Fruit fly (Drosophila melanogaster) whole organism, embryonic: ENCODE measurements around the gene LUBEL.
A peak's percentile ranks its signal among the peaks of the same experiment; 100 is the strongest.

Source experiments
- Antp ChIP-seq: fragments of 200-800 bp; sonication (Bioruptor generic); optimal IDR thresholded peaks from 3 replicates; lab custom pipeline; 2016; ENCODE audit warnings: missing biosample characterization, missing genetic modification characterization
- BEAF-32 ChIP-seq: fragments of 200-800 bp; sonication (Bioruptor generic); optimal IDR thresholded peaks from 3 replicates; lab custom pipeline; 2017; ENCODE audit warnings: missing biosample characterization, missing genetic modification characterization, mild to moderate bottlenecking, moderate library complexity, missing genetic modification reagents
- BtbVII ChIP-seq: fragments of 200-800 bp; sonication (Bioruptor generic); optimal IDR thresholded peaks from 3 replicates; lab custom pipeline; 2017; ENCODE audit warnings: missing biosample characterization, mild to moderate bottlenecking, missing genetic modification characterization
- CG10979 ChIP-seq: fragments of 200-800 bp; sonication (Bioruptor generic); optimal IDR thresholded peaks from 2 replicates; lab custom pipeline; 2018; ENCODE audit warnings: missing biosample characterization, mild to moderate bottlenecking, missing genetic modification characterization, moderate library complexity
- CG12391 ChIP-seq: fragments of 200-800 bp; sonication (Bioruptor generic); optimal IDR thresholded peaks from 3 replicates; lab custom pipeline; 2018; ENCODE audit warnings: missing biosample characterization, mild to moderate bottlenecking, missing genetic modification characterization, moderate library complexity
- CG12942 ChIP-seq: fragments of 200-800 bp; sonication (Bioruptor generic); optimal IDR thresholded peaks from 3 replicates; lab custom pipeline; 2016; ENCODE audit warnings: missing biosample characterization, missing genetic modification characterization
- CG15479 ChIP-seq: fragments of 200-800 bp; sonication (Bioruptor generic); optimal IDR thresholded peaks from 3 replicates; lab custom pipeline; 2019; ENCODE audit warnings: missing biosample characterization, mild to moderate bottlenecking, missing genetic modification characterization, moderate library complexity
- CG15514 ChIP-seq: fragments of 200-800 bp; sonication (Bioruptor generic); optimal IDR thresholded peaks from 3 replicates; lab custom pipeline; 2017; ENCODE audit warnings: missing biosample characterization, missing genetic modification characterization, mild to moderate bottlenecking, moderate library complexity, missing genetic modification reagents
- CG15696 ChIP-seq: fragments of 200-800 bp; sonication (Bioruptor generic); optimal IDR thresholded peaks from 2 replicates; lab custom pipeline; 2019; ENCODE audit warnings: missing biosample characterization, mild to moderate bottlenecking, missing genetic modification characterization, moderate library complexity
- CG17568 ChIP-seq: fragments of 200-800 bp; sonication (Bioruptor generic); optimal IDR thresholded peaks from 2 replicates; lab custom pipeline; 2018; ENCODE audit warnings: missing biosample characterization, mild to moderate bottlenecking, missing genetic modification characterization, moderate library complexity
- CG2116 ChIP-seq: fragments of 200-800 bp; sonication (Bioruptor generic); optimal IDR thresholded peaks from 3 replicates; lab custom pipeline; 2018; ENCODE audit warnings: missing biosample characterization, mild to moderate bottlenecking, missing genetic modification characterization
- CG33213 ChIP-seq: fragments of 200-800 bp; sonication (Bioruptor generic); optimal IDR thresholded peaks from 3 replicates; lab custom pipeline; 2016; ENCODE audit warnings: missing biosample characterization, missing genetic modification characterization
- CG34376 ChIP-seq: fragments of 200-800 bp; sonication (Bioruptor generic); optimal IDR thresholded peaks from 2 replicates; lab custom pipeline; 2018; ENCODE audit warnings: missing biosample characterization, mild to moderate bottlenecking, missing genetic modification characterization
- CG3847 ChIP-seq: fragments of 200-800 bp; sonication (Bioruptor generic); IDR thresholded peaks from 2 replicates; pipeline ENCODE4 v1.3.6; 2022; ENCODE audit warnings: missing biosample characterization, missing genetic modification characterization
- CG4328 ChIP-seq: fragments of 200-800 bp; sonication (Bioruptor generic); optimal IDR thresholded peaks from 3 replicates; lab custom pipeline; 2017; ENCODE audit warnings: missing biosample characterization, missing genetic modification reagents, missing genetic modification characterization
- CG5180 ChIP-seq: fragments of 200-800 bp; sonication (Bioruptor generic); optimal IDR thresholded peaks from 3 replicates; lab custom pipeline; 2017; ENCODE audit warnings: missing biosample characterization, missing genetic modification characterization, mild to moderate bottlenecking, moderate library complexity, missing genetic modification reagents
- CG6854 ChIP-seq: fragments of 200-800 bp; sonication (Bioruptor generic); optimal IDR thresholded peaks from 3 replicates; lab custom pipeline; 2017; ENCODE audit warnings: missing biosample characterization, mild to moderate bottlenecking, missing genetic modification characterization
- CG7928 ChIP-seq: fragments of 200-800 bp; sonication (Bioruptor generic); optimal IDR thresholded peaks from 2 replicates; lab custom pipeline; 2017; ENCODE audit warnings: missing biosample characterization, mild to moderate bottlenecking, missing genetic modification characterization
- CG8281 ChIP-seq: fragments of 200-800 bp; sonication (Bioruptor generic); optimal IDR thresholded peaks from 2 replicates; lab custom pipeline; 2018; ENCODE audit warnings: missing biosample characterization, mild to moderate bottlenecking, missing genetic modification characterization, moderate library complexity
- CG9932 ChIP-seq: fragments of 200-800 bp; sonication (Bioruptor generic); IDR thresholded peaks from 2 replicates; pipeline ENCODE4 v1.3.6; 2022; ENCODE audit warnings: missing biosample characterization, missing genetic modification characterization
- Dbx ChIP-seq: fragments of 200-800 bp; sonication (Bioruptor generic); IDR thresholded peaks from 3 replicates; pipeline ENCODE4 v1.3.6; 2022; ENCODE audit warnings: missing biosample characterization, missing genetic modification characterization
- HLHmδ ChIP-seq: fragments of 200-800 bp; sonication (Bioruptor generic); optimal IDR thresholded peaks from 2 replicates; lab custom pipeline; 2018; ENCODE audit warnings: missing biosample characterization, mild to moderate bottlenecking, missing genetic modification characterization, moderate library complexity
- Hand ChIP-seq: fragments of 200-800 bp; sonication (Bioruptor generic); optimal IDR thresholded peaks from 2 replicates; lab custom pipeline; 2017; ENCODE audit warnings: mild to moderate bottlenecking, missing biosample characterization, missing genetic modification reagents, missing genetic modification characterization
- Lim3 ChIP-seq: fragments of 200-800 bp; sonication (Bioruptor generic); IDR thresholded peaks from 2 replicates; pipeline ENCODE4 v1.3.6; 2022; ENCODE audit warnings: missing biosample characterization, missing genetic modification characterization
- MESR4 ChIP-seq: fragments of 200-800 bp; sonication (Bioruptor generic); optimal IDR thresholded peaks from 2 replicates; lab custom pipeline; 2018; ENCODE audit warnings: missing biosample characterization, mild to moderate bottlenecking, missing genetic modification characterization, moderate library complexity
- MTF-1 ChIP-seq: fragments of 200-800 bp; sonication (Bioruptor generic); optimal IDR thresholded peaks from 2 replicates; lab custom pipeline; 2018; ENCODE audit warnings: missing biosample characterization, mild to moderate bottlenecking, missing genetic modification characterization, borderline replicate concordance
- Rfx ChIP-seq: fragments of 200-800 bp; sonication (Bioruptor generic); IDR thresholded peaks from 2 replicates; pipeline ENCODE4 v1.3.6; 2022; ENCODE audit warnings: missing biosample characterization, missing genetic modification characterization
- Scr ChIP-seq: fragments of 200-800 bp; sonication (Bioruptor generic); IDR thresholded peaks from 2 replicates; pipeline ENCODE4 v1.3.6; 2022; ENCODE audit warnings: missing biosample characterization, missing genetic modification characterization; ENCODE audit not compliant: partially characterized antibody
- TFAM ChIP-seq: fragments of 200-800 bp; sonication (Bioruptor generic); optimal IDR thresholded peaks from 2 replicates; lab custom pipeline; 2017; ENCODE audit warnings: missing biosample characterization, missing genetic modification characterization, inconsistent platforms
- Xrp1 ChIP-seq: fragments of 200-800 bp; sonication (Bioruptor generic); IDR thresholded peaks from 2 replicates; pipeline ENCODE4 v1.3.6; 2022; ENCODE audit warnings: missing biosample characterization, missing genetic modification characterization
- bbx ChIP-seq: fragments of 200-800 bp; sonication (Bioruptor generic); IDR thresholded peaks from 2 replicates; pipeline ENCODE4 v1.3.6; 2022; ENCODE audit warnings: missing biosample characterization, missing genetic modification characterization; ENCODE audit not compliant: partially characterized antibody
- crol ChIP-seq: fragments of 200-800 bp; sonication (Bioruptor generic); IDR thresholded peaks from 2 replicates; pipeline ENCODE4 v1.3.6; 2022; ENCODE audit warnings: missing biosample characterization, missing genetic modification characterization
- dysf ChIP-seq: fragments of 200-800 bp; sonication (Bioruptor generic); IDR thresholded peaks from 3 replicates; pipeline ENCODE4 v1.3.6; 2022; ENCODE audit warnings: missing biosample characterization, missing genetic modification characterization
- eve ChIP-seq, 2 experiments: fragments of >200 bp; optimal IDR thresholded peaks; 2 replicates each; lab custom pipeline; 2017; ENCODE audit warnings: missing biosample characterization in 2 of 2, missing genetic modification characterization in 2 of 2
- gsb-n ChIP-seq: fragments of 200-800 bp; sonication (Bioruptor generic); optimal IDR thresholded peaks from 3 replicates; lab custom pipeline; 2018; ENCODE audit warnings: missing biosample characterization, mild to moderate bottlenecking, missing genetic modification characterization
- hkb ChIP-seq, 2 experiments: fragments of 200-800 bp in 1 of 2; fragments of >200 bp in 1 of 2; sonication (Bioruptor generic) in 1 of 2; IDR thresholded peaks in 1 of 2; optimal IDR thresholded peaks in 1 of 2; 2 replicates each; pipeline versions ENCODE4 v1.3.6 to Lab custom; 2017 to 2022; ENCODE audit warnings: missing biosample characterization in 1 of 2, missing genetic modification characterization in 1 of 2
- kni ChIP-seq: fragments of 200-800 bp; sonication (Bioruptor generic); optimal IDR thresholded peaks from 3 replicates; lab custom pipeline; 2017; ENCODE audit warnings: mild to moderate bottlenecking, missing biosample characterization, missing genetic modification reagents, missing genetic modification characterization
- nerfin-2 ChIP-seq: fragments of 200-800 bp; sonication (Bioruptor generic); IDR thresholded peaks from 2 replicates; pipeline ENCODE4 v1.3.6; 2022; ENCODE audit warnings: missing biosample characterization, missing genetic modification characterization; ENCODE audit not compliant: partially characterized antibody
- pum ChIP-seq: fragments of 200-800 bp; sonication (Bioruptor generic); optimal IDR thresholded peaks from 2 replicates; lab custom pipeline; 2016; ENCODE audit warnings: missing biosample characterization, missing genetic modification characterization
- repo ChIP-seq: fragments of 200-800 bp; sonication (Bioruptor generic); optimal IDR thresholded peaks from 2 replicates; lab custom pipeline; 2016; ENCODE audit warnings: missing biosample characterization, missing genetic modification characterization
- seq ChIP-seq: fragments of 200-800 bp; sonication (Bioruptor generic); IDR thresholded peaks from 2 replicates; pipeline ENCODE4 v1.3.6; 2022; ENCODE audit warnings: missing biosample characterization, missing genetic modification characterization
- sima ChIP-seq: fragments of 200-800 bp; sonication (Bioruptor generic); optimal IDR thresholded peaks from 2 replicates; lab custom pipeline; 2016; ENCODE audit warnings: missing biosample characterization, missing genetic modification characterization
- slbo ChIP-seq: fragments of 200-800 bp; sonication (Bioruptor generic); IDR thresholded peaks from 2 replicates; pipeline ENCODE4 v1.3.6; 2022; ENCODE audit warnings: missing biosample characterization, missing genetic modification characterization
- sob ChIP-seq: fragments of 200-800 bp; sonication (Bioruptor generic); IDR thresholded peaks from 2 replicates; pipeline ENCODE4 v1.3.6; 2022; ENCODE audit warnings: missing biosample characterization, missing genetic modification characterization
- ssp ChIP-seq: fragments of 200-800 bp; sonication (Bioruptor generic); IDR thresholded peaks from 2 replicates; pipeline ENCODE4 v1.3.6; 2022; ENCODE audit warnings: missing biosample characterization, missing genetic modification characterization
- stc ChIP-seq: fragments of 200-800 bp; sonication (Bioruptor generic); IDR thresholded peaks from 2 replicates; pipeline ENCODE4 v1.3.6; 2022; ENCODE audit warnings: missing biosample characterization, missing genetic modification characterization
- unc-4 ChIP-seq: fragments of 200-800 bp; sonication (Bioruptor generic); IDR thresholded peaks from 2 replicates; pipeline ENCODE4 v1.3.6; 2022; ENCODE audit warnings: missing biosample characterization, missing genetic modification characterization; ENCODE audit not compliant: partially characterized antibody
- yki ChIP-seq: fragments of >200 bp; optimal IDR thresholded peaks from 3 replicates; lab custom pipeline; 2018
- zen2 ChIP-seq: fragments of 200-800 bp; sonication (Bioruptor generic); IDR thresholded peaks from 3 replicates; pipeline ENCODE4 v1.3.6; 2022; ENCODE audit warnings: missing biosample characterization, missing genetic modification characterization; ENCODE audit not compliant: partially characterized antibody
- zfh2 ChIP-seq: fragments of 200-800 bp; sonication (Bioruptor generic); optimal IDR thresholded peaks from 2 replicates; lab custom pipeline; 2016; ENCODE audit warnings: missing biosample characterization, missing genetic modification characterization

Gene LUBEL

DNA sequence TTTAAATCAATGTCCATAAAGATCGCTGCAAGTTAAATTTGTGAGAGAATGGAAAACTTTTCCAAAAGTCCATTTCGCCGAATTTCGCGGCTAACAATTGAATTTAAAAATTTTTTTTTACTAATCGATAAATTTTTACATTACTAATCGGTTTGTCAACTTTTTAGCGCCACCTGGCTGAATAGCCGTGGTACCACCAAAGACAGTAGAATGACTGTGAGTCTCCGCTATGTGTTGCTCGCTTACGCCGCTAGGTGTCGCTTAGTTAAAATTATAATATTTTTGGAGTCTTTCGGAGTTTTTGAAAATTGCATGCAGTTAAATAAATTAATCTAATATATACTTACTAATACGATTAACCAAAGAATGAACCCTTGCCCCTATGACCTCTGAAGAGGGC is 24.9 kb upstream of the LUBEL start (continued):
- peak; percentile 66 for TF ChIP-seq hkb (optimal IDR thresholded peaks at IDR 0.05; lab: Kevin White, UChicago)
- no peak for TF ChIP-seq hkb (GFP tag; IDR thresholded peaks at IDR 0.05; lab: Robert Waterston, UW)
- no peak for TF ChIP-seq CG4328 (GFP tag; lab: Kevin White, UChicago)
- peak; percentile 55; the same call in 1 of the 3 replicates for TF ChIP-seq Dbx
- peak; percentile 77 for TF ChIP-seq CG33213 (GFP tag; lab: Kevin White, UChicago)
- no peak for TF ChIP-seq BtbVII
- peak; percentile 60 for TF ChIP-seq slbo
- TF ChIP-seq seq (GFP tag; lab: Robert Waterston, UW), result no peak
- TF ChIP-seq zen2 (GFP tag; lab: Robert Waterston, UW), result no peak
- TF ChIP-seq bbx (GFP tag; lab: Robert Waterston, UW), result peak; percentile 43; the same call in 1 of the 2 replicates
- TF ChIP-seq Lim3 (GFP tag; lab: Robert Waterston, UW), result no peak
- no peak for TF ChIP-seq CG5180 (GFP tag; lab: Kevin White, UChicago)
- peak; percentile 36 for TF ChIP-seq MTF-1
- no peak for TF ChIP-seq ssp
- TF ChIP-seq sob (GFP tag; lab: Robert Waterston, UW), result peak; percentile 52; the same call in 1 of the 2 replicates
- no peak for TF ChIP-seq CG6854 (GFP tag; lab: Kevin White, UChicago)
- TF ChIP-seq CG3847, result peak; percentile 55
- TF ChIP-seq sima (GFP tag; lab: Kevin White, UChicago), result no peak
- TF ChIP-seq yki (lab: Kevin White, UChicago), result no peak
- TF ChIP-seq unc-4 (GFP tag; lab: Robert Waterston, UW), result peak; percentile 40; the same call in 1 of the 2 replicates
- peak; percentile 12; the same call in 1 of the 2 replicates for TF ChIP-seq nerfin-2 (GFP tag; lab: Robert Waterston, UW)
- TF ChIP-seq CG15696 (tag; lab: Kevin White, UChicago), result peak; percentile 55
- peak; percentile 18 for TF ChIP-seq pum (GFP tag; lab: Kevin White, UChicago)
- TF ChIP-seq CG7928 (GFP tag; lab: Kevin White, UChicago), result peak; percentile 6
- no peak for TF ChIP-seq CG15479
- peak; percentile 61 for TF ChIP-seq CG9932
- TF ChIP-seq eve (GFP tag; optimal IDR thresholded peaks at IDR 0.05; lab: Kevin White, UChicago), result peak in 1 of 2 experiments; percentile 51
- TF ChIP-seq CG10979 (tag; lab: Kevin White, UChicago), result peak; percentile 31
- TF ChIP-seq Rfx, result peak; percentile 69
- no peak for TF ChIP-seq kni (GFP tag; lab: Kevin White, UChicago)
- peak; percentile 41; the same call in 1 of the 2 replicates for TF ChIP-seq Scr (GFP tag; lab: Robert Waterston, UW)
- TF ChIP-seq crol, result no peak
- no peak for TF ChIP-seq HLHmδ (GFP tag; lab: Kevin White, UChicago)
- peak; percentile 82 for TF ChIP-seq CG2116
- TF ChIP-seq CG15514 (GFP tag; lab: Kevin White, UChicago), result peak; percentile 71
- peak; percentile 1 for TF ChIP-seq CG17568 (GFP tag; lab: Kevin White, UChicago)
- TF ChIP-seq CG8281 (tag; lab: Kevin White, UChicago), result no peak
- no peak for TF ChIP-seq zfh2 (GFP tag; lab: Kevin White, UChicago)
- TF ChIP-seq CG12391 (tag; lab: Kevin White, UChicago), result peak; percentile 30
- no peak for TF ChIP-seq TFAM (GFP tag; lab: Kevin White, UChicago)
- TF ChIP-seq Antp, result no peak
- TF ChIP-seq repo (GFP tag; lab: Kevin White, UChicago), result no peak
- no peak for TF ChIP-seq MESR4 (GFP tag; lab: Kevin White, UChicago)
- no peak for TF ChIP-seq CG34376 (GFP tag; lab: Kevin White, UChicago)
- peak; percentile 57 for TF ChIP-seq BEAF-32 (GFP tag; lab: Kevin White, UChicago)
- TF ChIP-seq stc (GFP tag; lab: Robert Waterston, UW), result no peak
- TF ChIP-seq CG12942, result no peak
- peak; percentile 54; the same call in 2 of the 3 replicates for TF ChIP-seq dysf (GFP tag; lab: Robert Waterston, UW)
- TF ChIP-seq Xrp1 (GFP tag; lab: Robert Waterston, UW), result no peak
- no peak for TF ChIP-seq Hand
- peak; percentile 24 for TF ChIP-seq gsb-n
